Worm (Caenorhabditis elegans): ENCODE data around the gene hum-2.

ce11 chrV:9381846-9382363 is 4.1 kb upstream of the hum-2 start, which contains the start of gene E02C12.12:
- TF ChIP-seq him-1 (tag; optimal IDR thresholded peaks at IDR 0.05) (no peak), dao-5 (tag; optimal IDR thresholded peaks at IDR 0.05) (no peak), W03F9.2 (tag; optimal IDR thresholded peaks at IDR 0.05) (no peak)

All from whole organism, L4/young adult.